Fruit fly (Drosophila melanogaster) S2 (cell line): ENCODE data around the gene RpS7.

Experiments
- CG8478 ChIP-seq: fragments of >200 bp; optimal IDR thresholded peaks from 2 replicates; lab custom pipeline; 2018
- CTCF ChIP-seq, 2 experiments: fragments of >200 bp; optimal IDR thresholded peaks; 2 replicates each; lab custom pipeline; 2018

dm6 chr3R:30196128-30196527 is 12.7 kb downstream of the RpS7 start, which contains the start of gene CG15531:
- no peak for TF ChIP-seq CTCF (optimal IDR thresholded peaks at IDR 0.05; lab: Kevin White, UChicago)
- no peak for TF ChIP-seq CG8478 (lab: Kevin White, UChicago)
